Worm (Caenorhabditis elegans) whole organism, late embryonic: ENCODE results near the gene srh-229.

Source experiments
- C08G9.2 ChIP-seq: sonication (generic microtip); optimal IDR thresholded peaks from 2 replicates; lab custom pipeline; 2016; ENCODE audit warnings: mild to moderate bottlenecking, missing genetic modification characterization, moderate library complexity, missing compliant biosample characterization
- C38D4.7 ChIP-seq: fragments of 200-800 bp; sonication (Bioruptor generic); optimal IDR thresholded peaks from 2 replicates; lab custom pipeline; 2018; ENCODE audit warnings: mild to moderate bottlenecking, missing genetic modification characterization, moderate library complexity, missing compliant biosample characterization
- F13H6.1 ChIP-seq: sonication (generic microtip); optimal IDR thresholded peaks from 2 replicates; lab custom pipeline; 2016; ENCODE audit warnings: missing genetic modification characterization, missing compliant biosample characterization
- K09A11.1 ChIP-seq: sonication (generic microtip); optimal IDR thresholded peaks from 2 replicates; lab custom pipeline; 2017; ENCODE audit warnings: antibody characterized with exemption, mild to moderate bottlenecking, missing genetic modification characterization, missing compliant biosample characterization; ENCODE audit not compliant: insufficient read depth
- T23F11.4 ChIP-seq: fragments of 200-800 bp; sonication (Bioruptor generic); optimal IDR thresholded peaks from 2 replicates; lab custom pipeline; 2018; ENCODE audit warnings: mild to moderate bottlenecking, missing genetic modification characterization, missing compliant biosample characterization
- Y22D7AL.16 ChIP-seq: sonication (generic microtip); optimal IDR thresholded peaks from 2 replicates; lab custom pipeline; 2016; ENCODE audit warnings: missing genetic modification characterization, missing compliant biosample characterization
- ama-1 ChIP-seq: fragments of 150-350 bp; optimal IDR thresholded peaks from 2 replicates; lab custom pipeline; 2014
- ceh-18 ChIP-seq: sonication (generic microtip); optimal IDR thresholded peaks from 2 replicates; lab custom pipeline; 2016; ENCODE audit warnings: missing genetic modification characterization, missing compliant biosample characterization
- ceh-2 ChIP-seq: sonication (generic microtip); optimal IDR thresholded peaks from 2 replicates; lab custom pipeline; 2016; ENCODE audit warnings: missing genotype, missing genetic modification characterization, missing compliant biosample characterization
- ceh-22 ChIP-seq: sonication (generic microtip); optimal IDR thresholded peaks from 2 replicates; lab custom pipeline; 2017; ENCODE audit warnings: missing biosample characterization, missing genetic modification characterization
- ceh-24 ChIP-seq: sonication (generic microtip); optimal IDR thresholded peaks from 2 replicates; lab custom pipeline; 2016; ENCODE audit warnings: mild to moderate bottlenecking, missing genetic modification characterization, missing compliant biosample characterization
- ceh-30 ChIP-seq: fragments of 150-350 bp; optimal IDR thresholded peaks from 2 replicates; lab custom pipeline; 2014; ENCODE audit warnings: missing biosample characterization, missing genetic modification characterization
- ceh-48 ChIP-seq: sonication (generic microtip); optimal IDR thresholded peaks from 2 replicates; lab custom pipeline; 2016; ENCODE audit warnings: missing genetic modification characterization, inconsistent platforms, missing compliant biosample characterization
- ceh-9 ChIP-seq: sonication (generic microtip); optimal IDR thresholded peaks from 2 replicates; lab custom pipeline; 2016; ENCODE audit warnings: mild to moderate bottlenecking, missing genetic modification characterization, inconsistent platforms, missing compliant biosample characterization
- dmd-4 ChIP-seq: sonication (generic microtip); optimal IDR thresholded peaks from 2 replicates; lab custom pipeline; 2016; ENCODE audit warnings: borderline replicate concordance, missing genetic modification characterization, missing compliant biosample characterization
- dve-1 ChIP-seq: sonication (generic microtip); optimal IDR thresholded peaks from 2 replicates; lab custom pipeline; 2017; ENCODE audit warnings: antibody characterized with exemption, mild to moderate bottlenecking, missing genetic modification characterization, missing compliant biosample characterization
- fax-1 ChIP-seq: sonication (generic microtip); optimal IDR thresholded peaks from 2 replicates; lab custom pipeline; 2016; ENCODE audit warnings: missing genotype, missing genetic modification characterization, missing compliant biosample characterization
- fkh-6 ChIP-seq: sonication (generic microtip); optimal IDR thresholded peaks from 2 replicates; lab custom pipeline; 2016; ENCODE audit warnings: missing genetic modification characterization, missing compliant biosample characterization
- hlh-15 ChIP-seq: sonication (generic microtip); optimal IDR thresholded peaks from 2 replicates; lab custom pipeline; 2016; ENCODE audit warnings: missing genetic modification characterization, missing compliant biosample characterization
- hlh-30 ChIP-seq: sonication (generic microtip); optimal IDR thresholded peaks from 2 replicates; lab custom pipeline; 2017; ENCODE audit warnings: antibody characterized with exemption, missing genetic modification characterization, missing compliant biosample characterization; ENCODE audit not compliant: insufficient read depth
- hlh-6 ChIP-seq: sonication (generic microtip); optimal IDR thresholded peaks from 2 replicates; lab custom pipeline; 2016; ENCODE audit warnings: missing genotype, missing genetic modification characterization, missing compliant biosample characterization
- hlh-8 ChIP-seq: sonication (generic microtip); optimal IDR thresholded peaks from 2 replicates; lab custom pipeline; 2016; ENCODE audit warnings: missing genotype, missing genetic modification characterization, missing compliant biosample characterization
- lim-6 ChIP-seq: sonication (generic microtip); optimal IDR thresholded peaks from 2 replicates; lab custom pipeline; 2016; ENCODE audit warnings: missing genetic modification characterization, missing compliant biosample characterization
- madf-2 ChIP-seq: sonication (generic microtip); optimal IDR thresholded peaks from 2 replicates; lab custom pipeline; 2017; ENCODE audit warnings: missing genetic modification characterization, missing compliant biosample characterization
- nfya-1 ChIP-seq: sonication (generic microtip); optimal IDR thresholded peaks from 2 replicates; lab custom pipeline; 2017; ENCODE audit warnings: missing genetic modification characterization, mild to moderate bottlenecking, missing compliant biosample characterization, antibody characterized with exemption, moderate library complexity
- nhr-11 ChIP-seq: fragments of 150-350 bp; optimal IDR thresholded peaks from 2 replicates; lab custom pipeline; 2014; ENCODE audit warnings: missing biosample characterization, missing genetic modification characterization
- nhr-232 ChIP-seq: sonication (generic microtip); optimal IDR thresholded peaks from 2 replicates; lab custom pipeline; 2016; ENCODE audit warnings: missing genetic modification characterization, missing compliant biosample characterization
- npax-4 ChIP-seq: sonication (generic microtip); optimal IDR thresholded peaks from 2 replicates; lab custom pipeline; 2016; ENCODE audit warnings: missing genetic modification characterization, missing compliant biosample characterization
- odd-2 ChIP-seq: sonication (generic microtip); optimal IDR thresholded peaks from 2 replicates; lab custom pipeline; 2017; ENCODE audit warnings: antibody characterized with exemption, mild to moderate bottlenecking, missing genetic modification characterization, missing compliant biosample characterization
- pag-3 ChIP-seq: sonication (generic microtip); optimal IDR thresholded peaks from 2 replicates; lab custom pipeline; 2016; ENCODE audit warnings: missing compliant biosample characterization, missing genetic modification characterization, borderline replicate concordance
- pat-9 ChIP-seq: fragments of 200-800 bp; sonication (Bioruptor generic); optimal IDR thresholded peaks from 2 replicates; lab custom pipeline; 2018; ENCODE audit warnings: mild to moderate bottlenecking, missing genetic modification characterization, moderate library complexity, missing compliant biosample characterization
- pha-4 ChIP-seq: fragments of 150-350 bp; optimal IDR thresholded peaks from 2 replicates; lab custom pipeline; 2018; ENCODE audit warnings: missing biosample characterization, missing genetic modification reagents, missing genetic modification characterization
- ref-2 ChIP-seq: sonication (generic microtip); optimal IDR thresholded peaks from 2 replicates; lab custom pipeline; 2016; ENCODE audit warnings: missing genetic modification characterization, missing compliant biosample characterization
- sdc-2 ChIP-seq: sonication (generic microtip); optimal IDR thresholded peaks from 2 replicates; lab custom pipeline; 2016; ENCODE audit warnings: missing genotype, missing genetic modification characterization, missing compliant biosample characterization
- sox-2 ChIP-seq: fragments of 200-800 bp; sonication (Bioruptor generic); IDR thresholded peaks from 2 replicates; pipeline ENCODE4 v1.3.6; 2022; ENCODE audit warnings: missing genetic modification reagents, missing genetic modification characterization, missing compliant biosample characterization
- tbx-2 ChIP-seq: sonication (generic microtip); optimal IDR thresholded peaks from 2 replicates; lab custom pipeline; 2016; ENCODE audit warnings: missing genetic modification characterization, missing compliant biosample characterization
- tbx-7 ChIP-seq: sonication (generic microtip); optimal IDR thresholded peaks from 2 replicates; lab custom pipeline; 2016; ENCODE audit warnings: missing genotype, missing genetic modification characterization, missing compliant biosample characterization
- unc-3 ChIP-seq, 2 experiments: fragments of 200-800 bp in 1 of 2; sonication (Bioruptor generic) in 1 of 2; sonication (generic microtip) in 1 of 2; conservative IDR thresholded peaks in 1 of 2; optimal IDR thresholded peaks in 1 of 2; 2 replicates each; pipeline versions ENCODE4 v1.3.6 to Lab custom; 2016 to 2022; ENCODE audit warnings: missing compliant biosample characterization in 2 of 2, missing genetic modification characterization in 2 of 2, missing genetic modification reagents in 1 of 2
- unc-42 ChIP-seq: sonication (generic microtip); optimal IDR thresholded peaks from 2 replicates; lab custom pipeline; 2016; ENCODE audit warnings: missing genotype, missing genetic modification characterization, missing compliant biosample characterization
- unc-55 ChIP-seq: sonication (generic microtip); optimal IDR thresholded peaks from 2 replicates; lab custom pipeline; 2017; ENCODE audit warnings: missing biosample characterization, missing genetic modification reagents, missing genetic modification characterization
- unc-86 ChIP-seq: sonication (generic microtip); optimal IDR thresholded peaks from 2 replicates; lab custom pipeline; 2016; ENCODE audit warnings: missing genetic modification characterization, missing compliant biosample characterization
- zip-5 ChIP-seq: sonication (generic microtip); optimal IDR thresholded peaks from 2 replicates; lab custom pipeline; 2016; ENCODE audit warnings: missing genetic modification characterization, missing compliant biosample characterization
- ztf-16 ChIP-seq: sonication (generic microtip); optimal IDR thresholded peaks from 2 replicates; lab custom pipeline; 2017; ENCODE audit warnings: missing genetic modification characterization, missing compliant biosample characterization

Gene srh-229

DNA sequence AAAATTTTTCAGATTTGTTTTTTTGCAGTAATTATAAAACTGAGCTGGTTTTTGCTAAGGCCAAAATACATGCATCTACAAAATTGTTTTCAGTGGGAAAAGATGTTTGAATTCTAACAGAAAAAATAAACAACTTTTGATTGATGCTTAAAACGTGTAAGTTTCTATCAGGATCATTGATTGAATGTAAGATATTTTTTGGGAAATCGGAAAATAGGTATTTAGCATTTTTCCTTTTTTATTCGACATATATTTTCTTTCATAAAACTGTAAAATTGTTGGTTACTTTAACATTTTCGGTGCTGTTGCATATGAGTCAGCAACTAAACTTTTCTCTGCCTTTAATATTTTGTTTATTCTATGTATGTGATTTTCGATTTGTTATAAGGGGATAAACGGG, 20.3 kb upstream of the srh-229 start, which contains the start of gene C54F6.20:
Gene C54F6.20, plus strand, starts transcription at position 301 of the 400 bp plus-strand sequence.
- TF ChIP-seq hlh-8 (no peak), ceh-22 (tag; lab: Kevin White, UChicago) (no peak), hlh-6 (no peak), Y22D7AL.16 (tag; lab: Kevin White, UChicago) (no peak), fkh-6 (tag; lab: Kevin White, UChicago) (no peak), sox-2 (no peak), unc-42 (no peak), T23F11.4 (no peak), nfya-1 (tag; lab: Kevin White, UChicago) (no peak), pha-4 (tag; lab: Kevin White, UChicago) (no peak), lim-6 (no peak), ceh-30 (tag; lab: Kevin White, UChicago) (no peak), ref-2 (tag; lab: Kevin White, UChicago) (no peak), odd-2 (tag; lab: Kevin White, UChicago) (no peak), zip-5 (tag; lab: Kevin White, UChicago) (no peak), tbx-7 (tag; lab: Kevin White, UChicago) (no peak), K09A11.1 (no peak)

DNA sequence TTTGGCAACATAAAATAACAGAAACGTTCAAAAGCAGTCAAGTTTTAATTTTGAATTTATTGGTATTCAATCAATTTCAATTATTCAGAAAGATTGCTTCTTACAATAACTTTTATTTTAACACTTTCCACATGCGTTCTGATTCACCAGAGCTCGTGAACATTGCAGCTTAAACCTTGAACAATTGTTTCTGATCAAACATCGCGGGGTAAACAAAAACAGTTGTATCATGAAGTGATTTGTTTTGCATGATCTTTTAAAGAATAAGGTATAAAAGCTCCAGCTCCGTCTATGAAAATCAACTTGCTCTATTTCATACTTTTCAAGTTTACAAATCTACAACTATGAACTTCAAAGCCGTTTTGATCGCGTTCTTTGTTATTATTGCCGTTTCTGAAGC, 19.2 kb upstream of the srh-229 start, which contains the start of gene C54F6.6:
Gene C54F6.6, plus strand, starts transcription at position 301 of the 400 bp plus-strand sequence.
- TF ChIP-seq npax-4, result no peak
- TF ChIP-seq unc-3 (GFP tag; conservative IDR thresholded peaks at IDR 0.05; lab: Robert Waterston, UW), result no peak
- TF ChIP-seq unc-3 (tag; optimal IDR thresholded peaks at IDR 0.05; lab: Kevin White, UChicago), result no peak
- no peak for TF ChIP-seq ref-2 (tag; lab: Kevin White, UChicago)
- no peak for TF ChIP-seq ceh-18 (tag; lab: Kevin White, UChicago)

ce11 chrV:7522279-7522678, 18.1 kb upstream of the srh-229 start, which contains the start of gene C54F6.15:
C54F6.15 (minus strand) TSS chrV:7522379.
- TF ChIP-seq hlh-30 (tag; lab: Kevin White, UChicago), result no peak
- TF ChIP-seq pha-4 (tag; lab: Kevin White, UChicago), result no peak
- TF ChIP-seq dve-1 (tag; lab: Kevin White, UChicago), result no peak
- no peak for TF ChIP-seq ztf-16 (tag; lab: Kevin White, UChicago)
- TF ChIP-seq fax-1 (tag; lab: Kevin White, UChicago), result no peak
- no peak for TF ChIP-seq hlh-15 (tag; lab: Kevin White, UChicago)
- no peak for TF ChIP-seq F13H6.1 (tag; lab: Kevin White, UChicago)
- no peak for TF ChIP-seq Y22D7AL.16 (tag; lab: Kevin White, UChicago)
- no peak for TF ChIP-seq sdc-2 (tag; lab: Kevin White, UChicago)
- no peak for TF ChIP-seq nhr-232 (tag; lab: Kevin White, UChicago)
- no peak for TF ChIP-seq madf-2 (tag; lab: Kevin White, UChicago)
- no peak for TF ChIP-seq pat-9 (tag; lab: Kevin White, UChicago)
- no peak for TF ChIP-seq K09A11.1
- TF ChIP-seq unc-42, result no peak
- no peak for TF ChIP-seq nhr-11 (tag; lab: Kevin White, UChicago)
- TF ChIP-seq sox-2, result no peak
- TF ChIP-seq pag-3 (tag; lab: Kevin White, UChicago), result no peak
- TF ChIP-seq fkh-6 (tag; lab: Kevin White, UChicago), result no peak
- TF ChIP-seq, all 69 proteins: peak for 0

ce11 chrV:7521304-7521703, 17.1 kb upstream of the srh-229 start:
- TF ChIP-seq T23F11.4 (no peak), dmd-4 (tag; lab: Kevin White, UChicago) (no peak), nfya-1 (tag; lab: Kevin White, UChicago) (no peak), Y22D7AL.16 (tag; lab: Kevin White, UChicago) (no peak), madf-2 (tag; lab: Kevin White, UChicago) (no peak), hlh-8 (no peak), ceh-48 (tag; lab: Kevin White, UChicago) (no peak), sdc-2 (tag; lab: Kevin White, UChicago) (no peak), ceh-24 (no peak), tbx-2 (tag; lab: Kevin White, UChicago) (no peak), ceh-9 (tag; lab: Kevin White, UChicago) (no peak), dve-1 (tag; lab: Kevin White, UChicago) (no peak), unc-55 (no peak), ceh-2 (no peak), ceh-18 (tag; lab: Kevin White, UChicago) (no peak), C38D4.7 (no peak), unc-86 (tag; lab: Kevin White, UChicago) (no peak), C08G9.2 (tag; lab: Kevin White, UChicago) (no peak), ama-1 (lab: Kevin White, UChicago) (no peak), lim-6 (no peak)
